Fruit fly (Drosophila melanogaster): ENCODE results near the gene Ankrd49.

The Ankrd49 gene

dm6 chr2L:15038339-15039308 is 31.4 kb upstream of the Ankrd49 start, which contains the start of gene CIAPIN1:
Gene CIAPIN1, minus strand, starts transcription at chr2L:15038861.
- no peak for TF ChIP-seq dmrt93B (GFP tag; optimal IDR thresholded peaks at IDR 0.05)
- TF ChIP-seq CG32264 (GFP tag; optimal IDR thresholded peaks at IDR 0.05): no peak
- TF ChIP-seq sv (GFP tag; optimal IDR thresholded peaks at IDR 0.05): no peak
- TF ChIP-seq GATAd (GFP tag; optimal IDR thresholded peaks at IDR 0.05): no peak
- TF ChIP-seq CrebA (GFP tag; optimal IDR thresholded peaks at IDR 0.05; ENCODE audit: borderline replicate concordance): no peak
- no peak for TF ChIP-seq Rel (GFP tag; optimal IDR thresholded peaks at IDR 0.05)
- TF ChIP-seq Rel (tag; optimal IDR thresholded peaks at IDR 0.05): no peak
- TF ChIP-seq brk (GFP tag; optimal IDR thresholded peaks at IDR 0.05): no peak
- TF ChIP-seq Dif (GFP tag; optimal IDR thresholded peaks at IDR 0.05; ENCODE audit: partially characterized antibody): no peak
- no peak for TF ChIP-seq CG9705 (GFP tag; optimal IDR thresholded peaks at IDR 0.05)
- TF ChIP-seq ey (GFP tag; optimal IDR thresholded peaks at IDR 0.05): no peak

DNA sequence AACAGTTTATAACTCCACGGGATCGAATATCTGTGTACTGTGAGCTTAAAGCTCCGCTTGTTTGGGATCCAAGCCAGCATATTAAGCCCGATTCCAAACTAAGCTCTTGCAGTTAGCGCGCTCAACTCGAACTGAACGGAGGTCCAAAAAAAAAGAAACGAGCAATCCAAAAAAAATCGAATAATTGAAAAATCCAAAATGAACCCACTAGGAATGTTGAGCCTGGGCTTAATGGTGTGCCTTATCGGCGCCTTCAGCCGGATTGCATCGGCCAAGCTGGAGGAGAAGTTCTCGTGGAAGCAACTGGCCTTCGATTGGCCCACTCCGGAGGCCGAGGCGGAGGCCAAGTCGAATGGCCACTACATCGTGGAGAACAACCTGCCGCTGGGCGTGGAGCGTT is 28.1 kb upstream of the Ankrd49 start, which contains the start of gene yellow-c:
yellow-c (plus strand) TSS at position 29 of the 400 bp plus-strand sequence.
- no peak for TF ChIP-seq tai (GFP tag; optimal IDR thresholded peaks at IDR 0.05)
- TF ChIP-seq Dfd (GFP tag; optimal IDR thresholded peaks at IDR 0.05): no peak
- TF ChIP-seq Abd-B (GFP tag; optimal IDR thresholded peaks at IDR 0.05): no peak
- no peak for TF ChIP-seq brk (GFP tag; optimal IDR thresholded peaks at IDR 0.05)
- TF ChIP-seq sage (GFP tag; optimal IDR thresholded peaks at IDR 0.05): no peak
- TF ChIP-seq lola (GFP tag; optimal IDR thresholded peaks at IDR 0.05): no peak
- no peak for TF ChIP-seq ey (GFP tag; optimal IDR thresholded peaks at IDR 0.05)

- TF ChIP-seq brk (GFP tag; optimal IDR thresholded peaks at IDR 0.05) (no peak), CG32264 (GFP tag; optimal IDR thresholded peaks at IDR 0.05) (no peak), psq (GFP tag; optimal IDR thresholded peaks at IDR 0.05) (no peak), ey (GFP tag; optimal IDR thresholded peaks at IDR 0.05) (no peak), dmrt93B (GFP tag; optimal IDR thresholded peaks at IDR 0.05) (no peak), Hnf4 (GFP tag; optimal IDR thresholded peaks at IDR 0.05) (no peak), Sp1 (GFP tag; optimal IDR thresholded peaks at IDR 0.05) (no peak), Myc (optimal IDR thresholded peaks at IDR 0.05) (no peak), Dfd (GFP tag; optimal IDR thresholded peaks at IDR 0.05) (no peak), Hr78 (GFP tag; optimal IDR thresholded peaks at IDR 0.05) (no peak), pan (optimal IDR thresholded peaks at IDR 0.05) (no peak), rgr (GFP tag; optimal IDR thresholded peaks at IDR 0.05) (no peak), sage (GFP tag; optimal IDR thresholded peaks at IDR 0.05) (no peak), Abd-B (GFP tag; optimal IDR thresholded peaks at IDR 0.05) (no peak), foxo (GFP tag; optimal IDR thresholded peaks at IDR 0.05) (no peak)
These were observed 24.4 kb upstream of the Ankrd49 start, which contains the start of gene CG31832 for dm6 chr2L:15031650-15032049. Gene CG31832, minus strand, starts transcription at chr2L:15031750.

- TF ChIP-seq CG32264 (GFP tag; optimal IDR thresholded peaks at IDR 0.05) (no peak), tai (GFP tag; optimal IDR thresholded peaks at IDR 0.05) (no peak), foxo (GFP tag; optimal IDR thresholded peaks at IDR 0.05) (no peak), fru (GFP tag; optimal IDR thresholded peaks at IDR 0.05) (no peak), Rel (GFP tag; optimal IDR thresholded peaks at IDR 0.05) (no peak), Rel (tag; optimal IDR thresholded peaks at IDR 0.05) (no peak), psq (GFP tag; optimal IDR thresholded peaks at IDR 0.05) (no peak), usp (GFP tag; optimal IDR thresholded peaks at IDR 0.05) (no peak), Jra (GFP tag; optimal IDR thresholded peaks at IDR 0.05) (no peak), br (GFP tag; optimal IDR thresholded peaks at IDR 0.05) (no peak), Dif (GFP tag; optimal IDR thresholded peaks at IDR 0.05; ENCODE audit: partially characterized antibody) (no peak), brk (GFP tag; optimal IDR thresholded peaks at IDR 0.05) (no peak), lola (GFP tag; optimal IDR thresholded peaks at IDR 0.05) (no peak)
These were observed 19.4 kb upstream of the Ankrd49 start, which contains the start of gene CG33310 for dm6 chr2L:15026582-15026981. Gene CG33310, plus strand, starts transcription at chr2L:15026882.

- TF ChIP-seq lola (GFP tag; optimal IDR thresholded peaks at IDR 0.05): no peak
- TF ChIP-seq dl (GFP tag; optimal IDR thresholded peaks at IDR 0.05; ENCODE audit: insufficient read depth in 1 of 2, partially characterized antibody in 2 of 2): no peak
These were observed 8.8 kb upstream of the Ankrd49 start, which contains the start of gene GABA-B-R1 for dm6 chr2L:15016031-15016430. Gene GABA-B-R1, plus strand, starts transcription at chr2L:15016331.
